Worm (Caenorhabditis elegans) whole organism, L4 larva: ENCODE measurements around the gene fpn-1.2.

ENCODE experiments used
- F49E8.2 ChIP-seq: sonication (generic microtip); optimal IDR thresholded peaks from 2 replicates; lab custom pipeline; 2016; ENCODE audit warnings: missing compliant biosample characterization, mild to moderate bottlenecking, missing genetic modification characterization, borderline replicate concordance
- T20F7.1 ChIP-seq: fragments of 200-800 bp; sonication (Bioruptor generic); optimal IDR thresholded peaks from 2 replicates; lab custom pipeline; 2018; ENCODE audit warnings: mild to moderate bottlenecking, missing genetic modification characterization, missing compliant biosample characterization
- Y5F2A.4 ChIP-seq: fragments of 200-800 bp; sonication (Bioruptor generic); optimal IDR thresholded peaks from 2 replicates; lab custom pipeline; 2018; ENCODE audit warnings: mild to moderate bottlenecking, missing genetic modification characterization, missing compliant biosample characterization
- ZK546.5 ChIP-seq, 2 experiments: sonication (generic microtip); optimal IDR thresholded peaks; 2 replicates each; lab custom pipeline; 2017; ENCODE audit warnings: missing biosample characterization in 2 of 2, missing genetic modification characterization in 2 of 2
- aha-1 ChIP-seq: fragments of 150-350 bp; peaks from one replicate; lab custom pipeline; 2014; ENCODE audit warnings: missing biosample characterization, missing genetic modification characterization
- ceh-28 ChIP-seq: fragments of 150-350 bp; optimal IDR thresholded peaks from 2 replicates; lab custom pipeline; 2014; ENCODE audit warnings: missing biosample characterization, missing genetic modification reagents, missing genetic modification characterization
- ceh-44 ChIP-seq: fragments of 200-800 bp; sonication (Bioruptor generic); IDR thresholded peaks from 2 replicates; pipeline ENCODE4 v1.3.6; 2022; ENCODE audit warnings: missing genetic modification reagents, missing genetic modification characterization, missing compliant biosample characterization
- ceh-82 ChIP-seq: sonication (generic microtip); optimal IDR thresholded peaks from 2 replicates; lab custom pipeline; 2017; ENCODE audit warnings: missing biosample characterization, missing genetic modification characterization
- cey-2 ChIP-seq: sonication (generic microtip); optimal IDR thresholded peaks from 3 replicates; lab custom pipeline; 2017; ENCODE audit warnings: missing genetic modification characterization, mild to moderate bottlenecking, missing compliant biosample characterization, antibody characterized with exemption, borderline replicate concordance; ENCODE audit not compliant: insufficient read depth
- daf-12 ChIP-seq: fragments of 150-350 bp; optimal IDR thresholded peaks from 2 replicates; lab custom pipeline; 2014; ENCODE audit warnings: missing biosample characterization, missing genetic modification reagents, missing genetic modification characterization
- daf-16 ChIP-seq, 3 experiments: sonication (generic microtip); optimal IDR thresholded peaks; 2 replicates each; lab custom pipeline; 2016 to 2017; ENCODE audit warnings: missing genetic modification characterization in 3 of 3, missing genetic modification reagents in 3 of 3, mild to moderate bottlenecking in 2 of 3, missing compliant biosample characterization in 2 of 3, missing biosample characterization in 1 of 3, moderate library complexity in 1 of 3
- dmd-6 ChIP-seq: fragments of 200-800 bp; sonication (Bioruptor generic); IDR thresholded peaks from 2 replicates; pipeline ENCODE4 v1.3.6; 2022; ENCODE audit warnings: missing genetic modification reagents, missing genetic modification characterization, missing compliant biosample characterization
- duxl-1 ChIP-seq: sonication (generic microtip); optimal IDR thresholded peaks from 2 replicates; lab custom pipeline; 2016; ENCODE audit warnings: mild to moderate bottlenecking, missing genetic modification characterization, moderate library complexity, missing compliant biosample characterization; ENCODE audit not compliant: poor library complexity
- dve-1 ChIP-seq: sonication (generic microtip); optimal IDR thresholded peaks from 2 replicates; lab custom pipeline; 2017; ENCODE audit warnings: antibody characterized with exemption, mild to moderate bottlenecking, missing genetic modification characterization, missing compliant biosample characterization; ENCODE audit not compliant: insufficient read depth
- egl-27 ChIP-seq: sonication (generic microtip); optimal IDR thresholded peaks from 3 replicates; lab custom pipeline; 2017; ENCODE audit warnings: missing biosample characterization, missing genetic modification reagents, missing genetic modification characterization
- hif-1 ChIP-seq, 2 experiments: sonication (generic microtip); optimal IDR thresholded peaks; 2 replicates each; lab custom pipeline; 2016 to 2017; ENCODE audit warnings: missing compliant biosample characterization in 2 of 2, missing genetic modification characterization in 2 of 2, missing genetic modification reagents in 2 of 2, missing genotype in 2 of 2, mild to moderate bottlenecking in 1 of 2
- hlh-11 ChIP-seq: fragments of 200-800 bp; sonication (Bioruptor generic); optimal IDR thresholded peaks from 2 replicates; lab custom pipeline; 2018; ENCODE audit warnings: mild to moderate bottlenecking, missing genetic modification characterization, missing compliant biosample characterization
- hlh-30 ChIP-seq: sonication (generic microtip); optimal IDR thresholded peaks from 2 replicates; lab custom pipeline; 2017; ENCODE audit warnings: antibody characterized with exemption, mild to moderate bottlenecking, missing genetic modification characterization, missing compliant biosample characterization; ENCODE audit not compliant: insufficient read depth
- lsy-2 ChIP-seq, 2 experiments: fragments of 150-350 bp in 1 of 2; sonication (generic microtip) in 1 of 2; optimal IDR thresholded peaks; 2 replicates each; lab custom pipeline; 2014 to 2017; ENCODE audit warnings: missing biosample characterization in 2 of 2, missing genetic modification characterization in 2 of 2
- mdl-1 ChIP-seq, 2 experiments: fragments of 150-350 bp in 1 of 2; sonication (generic microtip) in 1 of 2; optimal IDR thresholded peaks; 2 replicates each; lab custom pipeline; 2014 to 2017; ENCODE audit warnings: missing biosample characterization in 2 of 2, missing genetic modification characterization in 2 of 2
- mdt-29 ChIP-seq: fragments of 200-800 bp; sonication (Bioruptor generic); IDR thresholded peaks from 2 replicates; pipeline ENCODE4 v1.3.6; 2022; ENCODE audit warnings: missing genetic modification reagents, missing genetic modification characterization, missing compliant biosample characterization
- mxl-2 ChIP-seq: fragments of 200-800 bp; sonication (Bioruptor generic); conservative IDR thresholded peaks from 2 replicates; pipeline ENCODE4 v1.3.6; 2022; ENCODE audit warnings: missing genetic modification reagents, missing genetic modification characterization, missing compliant biosample characterization
- nhr-10 ChIP-seq: fragments of 150-350 bp; optimal IDR thresholded peaks from 2 replicates; lab custom pipeline; 2014; ENCODE audit warnings: missing biosample characterization, missing genetic modification characterization
- nhr-102 ChIP-seq: sonication (generic microtip); optimal IDR thresholded peaks from 2 replicates; lab custom pipeline; 2016; ENCODE audit warnings: mild to moderate bottlenecking, missing genetic modification characterization, moderate library complexity, missing compliant biosample characterization
- nhr-11 ChIP-seq: fragments of 150-350 bp; optimal IDR thresholded peaks from 2 replicates; lab custom pipeline; 2014; ENCODE audit warnings: missing biosample characterization, missing genetic modification characterization
- nhr-237 ChIP-seq: sonication (generic microtip); optimal IDR thresholded peaks from 2 replicates; lab custom pipeline; 2017; ENCODE audit warnings: missing biosample characterization, missing genetic modification characterization
- nhr-25 ChIP-seq: sonication (generic microtip); optimal IDR thresholded peaks from 2 replicates; lab custom pipeline; 2017; ENCODE audit warnings: missing genetic modification characterization, mild to moderate bottlenecking, missing compliant biosample characterization, antibody characterized with exemption, moderate library complexity, borderline replicate concordance; ENCODE audit not compliant: insufficient read depth
- nhr-28 ChIP-seq: fragments of 150-350 bp; optimal IDR thresholded peaks from 2 replicates; lab custom pipeline; 2014; ENCODE audit warnings: missing biosample characterization, missing genetic modification characterization
- nhr-48 ChIP-seq: sonication (generic microtip); optimal IDR thresholded peaks from 2 replicates; lab custom pipeline; 2016; ENCODE audit warnings: mild to moderate bottlenecking, missing genetic modification characterization, missing compliant biosample characterization
- nhr-77 ChIP-seq: fragments of 150-350 bp; optimal IDR thresholded peaks from 2 replicates; lab custom pipeline; 2014; ENCODE audit warnings: missing biosample characterization, missing genetic modification characterization
- pha-4 ChIP-seq, 2 experiments: fragments of 150-350 bp in 1 of 2; fragments of 200-800 bp in 1 of 2; sonication (Bioruptor generic) in 1 of 2; IDR thresholded peaks in 1 of 2; optimal IDR thresholded peaks in 1 of 2; 2 replicates each; pipeline versions ENCODE4 v1.3.6 to Lab custom; 2014 to 2022; ENCODE audit warnings: missing genetic modification characterization in 2 of 2, missing genetic modification reagents in 2 of 2, missing biosample characterization in 1 of 2, missing compliant biosample characterization in 1 of 2
- rbr-2 ChIP-seq: sonication (generic microtip); optimal IDR thresholded peaks from 2 replicates; lab custom pipeline; 2016; ENCODE audit warnings: missing genotype, missing genetic modification characterization, missing compliant biosample characterization
- skn-1 ChIP-seq: fragments of 150-350 bp; optimal IDR thresholded peaks from 2 replicates; lab custom pipeline; 2014; ENCODE audit warnings: missing biosample characterization, missing genetic modification characterization
- snpc-4 ChIP-seq: fragments of 150-350 bp; optimal IDR thresholded peaks from 2 replicates; lab custom pipeline; 2014; ENCODE audit warnings: missing biosample characterization, missing genetic modification characterization
- tra-1 ChIP-seq: fragments of 200-800 bp; sonication (Bioruptor generic); IDR thresholded peaks from 2 replicates; pipeline ENCODE4 v1.3.6; 2022; ENCODE audit warnings: missing genetic modification reagents, missing genetic modification characterization, missing compliant biosample characterization
- unc-130 ChIP-seq: sonication (generic microtip); optimal IDR thresholded peaks from 2 replicates; lab custom pipeline; 2016; ENCODE audit warnings: missing genetic modification reagents, missing genetic modification characterization, missing compliant biosample characterization
- zag-1 ChIP-seq: fragments of 150-350 bp; optimal IDR thresholded peaks from 2 replicates; lab custom pipeline; 2014; ENCODE audit warnings: missing biosample characterization, missing genetic modification characterization
- zip-2 ChIP-seq: fragments of 150-350 bp; optimal IDR thresholded peaks from 2 replicates; lab custom pipeline; 2014; ENCODE audit warnings: missing biosample characterization, missing genetic modification characterization

Gene fpn-1.2

DNA sequence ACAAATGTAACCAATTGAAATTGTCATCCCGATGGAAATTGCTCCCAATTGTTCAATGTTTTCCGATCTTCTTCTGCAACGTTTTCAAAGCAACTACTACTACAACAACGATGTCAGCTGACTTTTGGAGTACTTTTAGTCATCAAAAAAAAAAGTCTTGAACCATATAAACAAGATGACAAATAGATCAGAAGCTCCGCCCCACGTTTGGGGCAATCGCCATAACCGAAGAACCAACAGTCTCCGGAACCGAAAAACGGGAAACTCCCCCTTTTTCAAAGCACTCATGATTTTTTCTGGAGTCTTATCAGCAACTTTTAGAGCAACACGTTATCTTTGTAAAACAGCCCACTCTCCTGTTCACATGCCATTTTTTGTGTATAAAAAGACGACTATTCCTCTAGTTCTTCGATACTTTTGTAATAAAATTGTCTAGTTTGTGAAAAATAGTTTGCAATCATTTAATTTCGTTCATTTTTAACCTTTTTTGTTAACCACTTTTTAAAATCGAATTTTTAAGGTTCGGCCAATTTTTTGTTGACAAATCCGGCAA, 5.0 kb downstream of the fpn-1.2 start (continued):
- TF ChIP-seq daf-12 (tag; lab: Kevin White, UChicago) (no peak), ZK546.5 (tag; optimal IDR thresholded peaks at IDR 0.05; lab: Kevin White, UChicago) (no peak), T20F7.1 (GFP tag; lab: Kevin White, UChicago) (no peak), aha-1 (tag; lab: Kevin White, UChicago) (peak; percentile 66), nhr-11 (no peak), snpc-4 (tag; lab: Kevin White, UChicago) (no peak)

DNA sequence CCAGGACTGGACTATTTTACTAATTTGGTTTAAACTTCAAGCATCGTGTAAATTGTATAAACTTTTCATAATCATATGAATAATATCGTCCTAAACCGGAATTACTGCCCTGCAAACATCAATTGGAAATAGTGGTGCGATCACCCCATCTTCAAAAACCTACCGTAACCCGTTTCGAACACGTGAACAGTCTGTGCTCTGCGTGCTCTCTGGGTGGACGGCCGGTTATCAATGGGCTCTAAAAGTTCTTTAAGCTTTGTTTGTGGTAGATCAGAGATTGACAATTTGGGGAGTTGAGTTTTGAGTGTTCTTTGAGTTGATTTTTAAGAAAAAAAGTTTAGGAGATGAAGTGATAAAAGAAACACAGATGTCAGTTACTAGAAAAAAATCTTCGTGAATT, 7.9 kb downstream of the fpn-1.2 start:
- TF ChIP-seq F49E8.2 (tag; lab: Kevin White, UChicago): no peak
- TF ChIP-seq lsy-2 (tag; optimal IDR thresholded peaks at IDR 0.05; lab: Kevin White, UChicago): peak in 1 of 2 experiments; percentile 22
- peak; percentile 72 for TF ChIP-seq nhr-48 (tag; lab: Kevin White, UChicago)
- TF ChIP-seq nhr-25 (tag; lab: Kevin White, UChicago): no peak
- TF ChIP-seq nhr-102 (tag; lab: Kevin White, UChicago): peak; percentile 65
- no peak for TF ChIP-seq ceh-44
- TF ChIP-seq zip-2 (tag; lab: Kevin White, UChicago): no peak
- TF ChIP-seq cey-2 (tag; lab: Kevin White, UChicago): no peak
- TF ChIP-seq daf-16 (GFP tag; optimal IDR thresholded peaks at IDR 0.05; lab: Kevin White, UChicago): no peak
- peak; percentile 82 for TF ChIP-seq daf-16 (tag; optimal IDR thresholded peaks at IDR 0.05; lab: Kevin White, UChicago)
- TF ChIP-seq mxl-2 (GFP tag; lab: Robert Waterston, UW): peak; percentile 92
- TF ChIP-seq dve-1 (tag; lab: Kevin White, UChicago): peak; percentile 95
- peak; percentile 72 for TF ChIP-seq nhr-28 (tag; lab: Kevin White, UChicago)
- peak; percentile 96 for TF ChIP-seq dmd-6 (GFP tag; lab: Robert Waterston, UW)
- peak; percentile 34; the same call in 1 of the 2 replicates for TF ChIP-seq tra-1
- TF ChIP-seq skn-1 (tag; lab: Kevin White, UChicago): no peak
- peak; percentile 35 for TF ChIP-seq hlh-30 (tag; lab: Kevin White, UChicago)
- no peak for TF ChIP-seq nhr-237 (tag; lab: Kevin White, UChicago)
- peak; percentile 34; the same call in 1 of the 2 replicates for TF ChIP-seq pha-4 (GFP tag; IDR thresholded peaks at IDR 0.05; lab: Robert Waterston, UW)
- TF ChIP-seq pha-4 (tag; optimal IDR thresholded peaks at IDR 0.05; lab: Kevin White, UChicago): no peak
- TF ChIP-seq ceh-28 (tag; lab: Kevin White, UChicago): no peak
- no peak for TF ChIP-seq unc-130
- TF ChIP-seq nhr-11: no peak
- TF ChIP-seq hif-1 (tag; optimal IDR thresholded peaks at IDR 0.05; lab: Kevin White, UChicago): peak in 1 of 2 experiments; percentile 15
- peak; percentile 64 for TF ChIP-seq nhr-10
- TF ChIP-seq hlh-11 (tag; lab: Kevin White, UChicago): peak; percentile 77
- TF ChIP-seq mdl-1 (tag; optimal IDR thresholded peaks at IDR 0.05; lab: Kevin White, UChicago): peak in 1 of 2 experiments; percentile 3
- no peak for TF ChIP-seq zag-1 (tag; lab: Kevin White, UChicago)
- no peak for TF ChIP-seq ceh-82 (tag; lab: Kevin White, UChicago)
- peak; percentile 89 for TF ChIP-seq nhr-77
- TF ChIP-seq Y5F2A.4: no peak
- no peak for TF ChIP-seq rbr-2 (tag; lab: Kevin White, UChicago)
- no peak for TF ChIP-seq egl-27 (tag; lab: Kevin White, UChicago)
- no peak for TF ChIP-seq duxl-1 (tag; lab: Kevin White, UChicago)
- peak; percentile 91 for TF ChIP-seq mdt-29 (GFP tag; lab: Robert Waterston, UW)
